Worm (Caenorhabditis elegans): ENCODE results near the gene zhit-2.

DNA sequence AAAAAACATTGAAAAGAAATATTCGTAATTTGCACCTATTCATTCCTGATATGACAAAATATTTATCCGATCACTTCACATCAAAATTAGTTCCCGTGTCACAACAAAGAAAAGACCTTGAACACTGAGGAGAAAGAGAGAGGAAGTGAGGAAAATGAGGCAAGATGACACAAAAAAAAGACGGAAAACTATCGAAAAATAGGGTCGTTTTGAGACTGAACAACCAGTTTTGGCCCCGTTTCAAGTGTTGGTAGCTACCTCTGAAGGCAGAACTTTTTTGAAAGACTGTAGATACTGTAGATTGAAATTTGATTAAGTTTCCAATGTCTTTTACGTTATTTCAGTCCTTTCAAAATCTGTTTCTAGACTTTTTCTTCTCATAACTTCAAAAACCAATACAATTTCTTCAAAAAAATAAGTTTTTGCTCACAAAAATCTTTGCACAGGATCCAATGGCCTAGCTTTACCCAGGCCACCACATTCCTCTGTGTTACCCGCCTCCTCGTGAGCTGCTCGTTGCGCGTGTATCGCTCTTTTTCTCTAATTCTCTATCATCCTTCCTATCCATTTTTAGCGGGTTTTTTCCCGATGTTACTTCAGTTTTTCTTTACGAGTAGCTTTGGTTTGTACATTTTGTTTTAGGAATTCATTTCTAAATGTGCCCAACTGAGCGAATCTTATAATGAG, 47.7 kb downstream of the zhit-2 start:
- TF ChIP-seq lim-6 (tag; optimal IDR thresholded peaks at IDR 0.05) (peak; percentile 61), ceh-9 (tag; optimal IDR thresholded peaks at IDR 0.05) (no peak), dve-1 (tag; optimal IDR thresholded peaks at IDR 0.05) (no peak), ets-4 (tag; optimal IDR thresholded peaks at IDR 0.05) (peak; percentile 71), ceh-2 (tag; optimal IDR thresholded peaks at IDR 0.05) (peak; percentile 85), pha-4 (tag; optimal IDR thresholded peaks at IDR 0.05) (no peak), lin-11 (tag; optimal IDR thresholded peaks at IDR 0.05) (no peak), sox-4 (tag; optimal IDR thresholded peaks at IDR 0.05) (no peak), nfya-1 (tag; optimal IDR thresholded peaks at IDR 0.05) (peak; percentile 67), ama-1 (optimal IDR thresholded peaks at IDR 0.05) (no peak), mec-3 (tag; optimal IDR thresholded peaks at IDR 0.05; ENCODE audit: borderline replicate concordance) (peak; percentile 78), syd-9 (tag; optimal IDR thresholded peaks at IDR 0.05) (no peak), hlh-13 (GFP tag; optimal IDR thresholded peaks at IDR 0.05) (no peak)
